Fruit fly (Drosophila melanogaster): Measurements from ENCODE around the gene Girdin.
A peak's percentile ranks its signal among the peaks of the same experiment; 100 is the strongest.

The Girdin gene

dm6 chr3L:3187263-3187662 lies 8.5 kb downstream of the Girdin start, which contains the start of gene CG14957:
TSS of gene CG14957 (plus strand) at chr3L:3187563.
- no peak for TF ChIP-seq h (optimal IDR thresholded peaks at IDR 0.05)
- TF ChIP-seq ttk (optimal IDR thresholded peaks at IDR 0.05), result no peak
- no peak for TF ChIP-seq Myc (optimal IDR thresholded peaks at IDR 0.05)

dm6 chr3L:3189647-3190046 lies 10.9 kb downstream of the Girdin start, which contains the start of the genes CG42525 and CG14958:
TSS of gene CG42525 (minus strand) at chr3L:3189747.
TSS of gene CG14958 (plus strand) at chr3L:3189978.
- TF ChIP-seq psq (optimal IDR thresholded peaks at IDR 0.05), result no peak
- no peak for TF ChIP-seq ttk (optimal IDR thresholded peaks at IDR 0.05)
- TF ChIP-seq insv (optimal IDR thresholded peaks at IDR 0.05), result no peak
- TF ChIP-seq Sin3A (optimal IDR thresholded peaks at IDR 0.05), result no peak
- no peak for TF ChIP-seq h (optimal IDR thresholded peaks at IDR 0.05)
- TF ChIP-seq Myc (optimal IDR thresholded peaks at IDR 0.05), result no peak

- no peak for TF ChIP-seq insv (optimal IDR thresholded peaks at IDR 0.05)
- TF ChIP-seq Sin3A (optimal IDR thresholded peaks at IDR 0.05), result no peak
- no peak for TF ChIP-seq psq (optimal IDR thresholded peaks at IDR 0.05)
- no peak for TF ChIP-seq ttk (optimal IDR thresholded peaks at IDR 0.05)
- TF ChIP-seq h (optimal IDR thresholded peaks at IDR 0.05), result no peak
- TF ChIP-seq Myc (optimal IDR thresholded peaks at IDR 0.05), result no peak
Observed at dm6 chr3L:3192333-3192894, 13.7 kb downstream of the Girdin start, which contains the start of gene CG14965. TSS of gene CG14965 (minus strand) at chr3L:3192491.

dm6 chr3L:3192912-3193311 lies 14.2 kb downstream of the Girdin start, which contains the start of gene Hsp83:
TSS of gene Hsp83 (plus strand) at chr3L:3192969.
- TF ChIP-seq insv (optimal IDR thresholded peaks at IDR 0.05) (peak; percentile 70), ttk (optimal IDR thresholded peaks at IDR 0.05) (no peak), Myc (optimal IDR thresholded peaks at IDR 0.05) (no peak)

- TF ChIP-seq psq (optimal IDR thresholded peaks at IDR 0.05) (no peak), Sin3A (optimal IDR thresholded peaks at IDR 0.05) (no peak), Myc (optimal IDR thresholded peaks at IDR 0.05) (no peak), ttk (optimal IDR thresholded peaks at IDR 0.05) (no peak), insv (optimal IDR thresholded peaks at IDR 0.05) (no peak), h (optimal IDR thresholded peaks at IDR 0.05) (no peak)
Observed at dm6 chr3L:3194059-3194458, 15.3 kb downstream of the Girdin start.

- TF ChIP-seq Myc (optimal IDR thresholded peaks at IDR 0.05) (no peak), psq (optimal IDR thresholded peaks at IDR 0.05) (no peak)
Observed at dm6 chr3L:3197464-3197863, 18.7 kb downstream of the Girdin start, which contains the start of gene CG14966. TSS of gene CG14966 (minus strand) at chr3L:3197631.

- no peak for TF ChIP-seq psq (optimal IDR thresholded peaks at IDR 0.05)
- TF ChIP-seq ttk (optimal IDR thresholded peaks at IDR 0.05), result no peak
- no peak for TF ChIP-seq Myc (optimal IDR thresholded peaks at IDR 0.05)
- TF ChIP-seq Sin3A (optimal IDR thresholded peaks at IDR 0.05), result no peak
- no peak for TF ChIP-seq h (optimal IDR thresholded peaks at IDR 0.05)
- TF ChIP-seq insv (optimal IDR thresholded peaks at IDR 0.05), result no peak
Observed at dm6 chr3L:3198447-3199402, 20.0 kb downstream of the Girdin start, which contains the start of the genes CG32276 and gry. TSS of gene CG32276 (minus strand) at chr3L:3199047. TSS of gene gry (plus strand) at chr3L:3199090.

dm6 chr3L:3203062-3203461 lies 24.3 kb downstream of the Girdin start, which contains the start of gene CG32271:
TSS of gene CG32271 (minus strand) at chr3L:3203162.
- TF ChIP-seq Sin3A (optimal IDR thresholded peaks at IDR 0.05) (no peak), h (optimal IDR thresholded peaks at IDR 0.05) (no peak), insv (optimal IDR thresholded peaks at IDR 0.05) (no peak), Myc (optimal IDR thresholded peaks at IDR 0.05) (no peak), psq (optimal IDR thresholded peaks at IDR 0.05) (no peak), ttk (optimal IDR thresholded peaks at IDR 0.05) (no peak)

dm6 chr3L:3204348-3204747 lies 25.6 kb downstream of the Girdin start, which contains the start of gene CG33159:
TSS of gene CG33159 (minus strand) at chr3L:3204448.
- TF ChIP-seq Sin3A (optimal IDR thresholded peaks at IDR 0.05) (no peak), h (optimal IDR thresholded peaks at IDR 0.05) (no peak), ttk (optimal IDR thresholded peaks at IDR 0.05) (no peak), Myc (optimal IDR thresholded peaks at IDR 0.05) (no peak), insv (optimal IDR thresholded peaks at IDR 0.05) (no peak), psq (optimal IDR thresholded peaks at IDR 0.05) (no peak)

dm6 chr3L:3205349-3205748 lies 26.6 kb downstream of the Girdin start, which contains the start of gene CG32277:
TSS of gene CG32277 (minus strand) at chr3L:3205449.
- TF ChIP-seq psq (optimal IDR thresholded peaks at IDR 0.05) (no peak), h (optimal IDR thresholded peaks at IDR 0.05) (no peak), ttk (optimal IDR thresholded peaks at IDR 0.05) (no peak)

- TF ChIP-seq psq (optimal IDR thresholded peaks at IDR 0.05) (no peak), h (optimal IDR thresholded peaks at IDR 0.05) (no peak), ttk (optimal IDR thresholded peaks at IDR 0.05) (no peak), insv (optimal IDR thresholded peaks at IDR 0.05) (no peak), Myc (optimal IDR thresholded peaks at IDR 0.05) (no peak), Sin3A (optimal IDR thresholded peaks at IDR 0.05) (no peak)
Observed at dm6 chr3L:3206263-3206662, 27.5 kb downstream of the Girdin start, which contains the start of gene CG33160. TSS of gene CG33160 (minus strand) at chr3L:3206363.

dm6 chr3L:3208895-3209294 lies 30.2 kb downstream of the Girdin start, which contains the start of the genes CG32269 and CG32270:
TSS of gene CG32269 (minus strand) at chr3L:3208985.
TSS of gene CG32270 (minus strand) at chr3L:3208985.
- TF ChIP-seq Sin3A (optimal IDR thresholded peaks at IDR 0.05) (no peak), insv (optimal IDR thresholded peaks at IDR 0.05) (no peak), h (optimal IDR thresholded peaks at IDR 0.05) (no peak), Myc (optimal IDR thresholded peaks at IDR 0.05) (no peak), psq (optimal IDR thresholded peaks at IDR 0.05) (no peak), ttk (optimal IDR thresholded peaks at IDR 0.05) (no peak)

Data from Kc167 (cell line).